Worm (Caenorhabditis elegans) whole organism, mixed stage, embryonic: ENCODE results near the gene glo-4.
A peak's percentile ranks its signal among the peaks of the same experiment; 100 is the strongest.

Experiments used
- M03D4.4 ChIP-seq: sonication (generic microtip); optimal IDR thresholded peaks from 2 replicates; lab custom pipeline; 2017; ENCODE audit warnings: mild to moderate bottlenecking, missing genetic modification characterization, missing compliant biosample characterization
- bed-3 ChIP-seq: fragments of 200-800 bp; sonication (Bioruptor generic); optimal IDR thresholded peaks from 3 replicates; lab custom pipeline; 2018; ENCODE audit warnings: mild to moderate bottlenecking, missing genetic modification characterization, moderate library complexity, missing compliant biosample characterization
- blmp-1 ChIP-seq: fragments of 150-350 bp; optimal IDR thresholded peaks from 2 replicates; lab custom pipeline; 2014; ENCODE audit warnings: missing biosample characterization, missing genetic modification characterization
- ceh-39 ChIP-seq: fragments of 150-350 bp; optimal IDR thresholded peaks from 2 replicates; lab custom pipeline; 2014; ENCODE audit warnings: missing biosample characterization, missing genetic modification characterization
- ceh-43 ChIP-seq: fragments of 200-800 bp; sonication (Bioruptor generic); optimal IDR thresholded peaks from 2 replicates; lab custom pipeline; 2018; ENCODE audit warnings: mild to moderate bottlenecking, missing genetic modification characterization, moderate library complexity, missing compliant biosample characterization
- ceh-83 ChIP-seq: fragments of 200-800 bp; sonication (Bioruptor generic); optimal IDR thresholded peaks from 2 replicates; lab custom pipeline; 2018; ENCODE audit warnings: mild to moderate bottlenecking, missing genetic modification characterization, missing compliant biosample characterization
- ces-1 ChIP-seq: fragments of 150-350 bp; optimal IDR thresholded peaks from 2 replicates; lab custom pipeline; 2014; ENCODE audit warnings: missing biosample characterization, missing genetic modification reagents, missing genetic modification characterization
- cnd-1 ChIP-seq: fragments of 200-800 bp; sonication (Bioruptor generic); optimal IDR thresholded peaks from 2 replicates; lab custom pipeline; 2018; ENCODE audit warnings: mild to moderate bottlenecking, missing genetic modification characterization, missing compliant biosample characterization
- drap-1 ChIP-seq: fragments of 200-800 bp; sonication (Bioruptor generic); optimal IDR thresholded peaks from 3 replicates; lab custom pipeline; 2018; ENCODE audit warnings: mild to moderate bottlenecking, missing genetic modification characterization, missing compliant biosample characterization
- flh-1 ChIP-seq: fragments of 200-800 bp; sonication (Bioruptor generic); optimal IDR thresholded peaks from 2 replicates; lab custom pipeline; 2018; ENCODE audit warnings: mild to moderate bottlenecking, missing genetic modification characterization, moderate library complexity, missing compliant biosample characterization
- ham-2 ChIP-seq: fragments of 200-800 bp; sonication (Bioruptor generic); optimal IDR thresholded peaks from 2 replicates; lab custom pipeline; 2018; ENCODE audit warnings: mild to moderate bottlenecking, missing genetic modification characterization, missing compliant biosample characterization
- hlh-1 ChIP-seq: fragments of 150-350 bp; optimal IDR thresholded peaks from 2 replicates; lab custom pipeline; 2014; ENCODE audit warnings: missing biosample characterization, missing genetic modification reagents, missing genetic modification characterization
- lin-13 ChIP-seq: fragments of 150-350 bp; optimal IDR thresholded peaks from 2 replicates; lab custom pipeline; 2014; ENCODE audit warnings: missing biosample characterization, missing genetic modification characterization
- lin-32 ChIP-seq: fragments of 200-800 bp; sonication (Bioruptor generic); optimal IDR thresholded peaks from 2 replicates; lab custom pipeline; 2018; ENCODE audit warnings: mild to moderate bottlenecking, missing genetic modification characterization, missing compliant biosample characterization
- lsy-2 ChIP-seq: fragments of 150-350 bp; optimal IDR thresholded peaks from 2 replicates; lab custom pipeline; 2014; ENCODE audit warnings: missing biosample characterization, missing genetic modification characterization
- mab-5 ChIP-seq: fragments of 150-350 bp; optimal IDR thresholded peaks from 2 replicates; lab custom pipeline; 2014; ENCODE audit warnings: missing biosample characterization, missing genetic modification characterization
- mls-2 ChIP-seq: sonication (generic microtip); optimal IDR thresholded peaks from 2 replicates; lab custom pipeline; 2016; ENCODE audit warnings: mild to moderate bottlenecking, missing genetic modification characterization, moderate library complexity, missing compliant biosample characterization
- nhr-12 ChIP-seq: fragments of 150-350 bp; optimal IDR thresholded peaks from 2 replicates; lab custom pipeline; 2014; ENCODE audit warnings: missing biosample characterization, missing genetic modification characterization
- nhr-2 ChIP-seq: fragments of 150-350 bp; optimal IDR thresholded peaks from 2 replicates; lab custom pipeline; 2014; ENCODE audit warnings: missing biosample characterization, missing genetic modification characterization
- nhr-28 ChIP-seq: fragments of 150-350 bp; optimal IDR thresholded peaks from 2 replicates; lab custom pipeline; 2014; ENCODE audit warnings: missing biosample characterization, missing genetic modification characterization
- nhr-76 ChIP-seq: sonication (generic microtip); optimal IDR thresholded peaks from 2 replicates; lab custom pipeline; 2017; ENCODE audit warnings: missing biosample characterization, missing genetic modification characterization
- pha-4 ChIP-seq: fragments of 150-350 bp; optimal IDR thresholded peaks from 2 replicates; lab custom pipeline; 2018; ENCODE audit warnings: missing biosample characterization, missing genetic modification reagents, missing genetic modification characterization
- sem-2 ChIP-seq: fragments of 200-800 bp; sonication (Bioruptor generic); optimal IDR thresholded peaks from 2 replicates; lab custom pipeline; 2018; ENCODE audit warnings: mild to moderate bottlenecking, missing genetic modification characterization, missing compliant biosample characterization
- snpc-4 ChIP-seq: fragments of 150-350 bp; optimal IDR thresholded peaks from 2 replicates; lab custom pipeline; 2014; ENCODE audit warnings: missing biosample characterization, missing genetic modification characterization
- sptf-1 ChIP-seq: sonication (generic microtip); optimal IDR thresholded peaks from 2 replicates; lab custom pipeline; 2017; ENCODE audit warnings: mild to moderate bottlenecking, missing genetic modification characterization, moderate library complexity, missing compliant biosample characterization
- tbx-8 ChIP-seq: fragments of 200-800 bp; sonication (Bioruptor generic); optimal IDR thresholded peaks from 2 replicates; lab custom pipeline; 2018; ENCODE audit warnings: mild to moderate bottlenecking, missing genetic modification characterization, moderate library complexity, missing compliant biosample characterization
- unc-120 ChIP-seq: sonication (generic microtip); optimal IDR thresholded peaks from 2 replicates; lab custom pipeline; 2017; ENCODE audit warnings: missing genetic modification characterization, missing compliant biosample characterization; ENCODE audit not compliant: poor library complexity, severe bottlenecking
- unc-39 ChIP-seq: fragments of 150-350 bp; optimal IDR thresholded peaks from 2 replicates; lab custom pipeline; 2014; ENCODE audit warnings: missing biosample characterization, missing genetic modification characterization
- unc-62 ChIP-seq: fragments of 150-350 bp; optimal IDR thresholded peaks from 2 replicates; lab custom pipeline; 2014; ENCODE audit warnings: missing biosample characterization, missing genetic modification reagents, missing genetic modification characterization
- zip-8 ChIP-seq: fragments of 150-350 bp; optimal IDR thresholded peaks from 2 replicates; lab custom pipeline; 2014; ENCODE audit warnings: missing biosample characterization, missing genetic modification characterization
- ztf-11 ChIP-seq: fragments of 150-350 bp; optimal IDR thresholded peaks from 2 replicates; lab custom pipeline; 2014; ENCODE audit warnings: missing biosample characterization, missing genetic modification characterization

The glo-4 gene

ce11 chrV:9232296-9232695 lies 10.7 kb downstream of the glo-4 start, which contains the start of gene F07C3.3:
Gene F07C3.3 (minus strand): TSS chrV:9232396.
- no peak for TF ChIP-seq zip-8 (tag; lab: Kevin White, UChicago)
- no peak for TF ChIP-seq nhr-28 (tag; lab: Kevin White, UChicago)
- TF ChIP-seq nhr-2: no peak
- TF ChIP-seq lin-13 (tag; lab: Kevin White, UChicago): no peak
- TF ChIP-seq ham-2 (GFP tag; lab: Kevin White, UChicago): no peak
- no peak for TF ChIP-seq ceh-83 (GFP tag; lab: Kevin White, UChicago)
- no peak for TF ChIP-seq pha-4
- TF ChIP-seq drap-1 (GFP tag; lab: Kevin White, UChicago): no peak
- no peak for TF ChIP-seq mls-2 (tag; lab: Kevin White, UChicago)
- TF ChIP-seq ztf-11 (tag; lab: Kevin White, UChicago): no peak
- TF ChIP-seq blmp-1: no peak
- no peak for TF ChIP-seq ceh-43
- no peak for TF ChIP-seq lin-32 (GFP tag; lab: Kevin White, UChicago)
- TF ChIP-seq nhr-12 (tag; lab: Kevin White, UChicago): no peak
- TF ChIP-seq lsy-2 (tag; lab: Kevin White, UChicago): no peak
- TF ChIP-seq snpc-4 (tag; lab: Kevin White, UChicago): no peak
- TF ChIP-seq sem-2: no peak
- TF ChIP-seq unc-39 (tag; lab: Kevin White, UChicago): no peak
- TF ChIP-seq tbx-8 (GFP tag; lab: Kevin White, UChicago): no peak

DNA sequence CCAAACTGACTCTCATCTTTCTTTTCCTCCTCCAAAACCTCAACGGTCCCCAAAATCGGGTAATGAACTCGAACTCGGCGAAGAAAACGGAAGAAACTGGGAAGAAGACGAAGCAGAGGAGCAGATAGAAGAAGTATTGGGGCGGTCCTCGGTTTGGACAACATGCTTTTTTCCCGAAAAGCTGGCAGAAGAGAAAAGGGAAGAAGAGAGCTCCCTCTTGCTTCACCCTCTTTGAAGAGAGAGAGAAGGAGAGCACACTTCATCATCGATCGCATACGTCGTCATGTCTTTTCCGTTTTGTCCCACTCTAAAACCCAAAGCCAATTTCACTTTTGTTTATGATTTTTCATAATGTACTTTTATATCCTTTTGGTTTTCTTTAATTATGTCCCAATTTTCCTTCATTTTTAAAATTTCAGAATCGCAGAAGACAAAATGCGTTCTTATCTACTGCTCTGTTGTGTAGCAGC lies 17.3 kb downstream of the glo-4 start, which contains the start of gene F07C3.2:
Gene F07C3.2, plus strand, starts transcription at position 420 of the 470 bp plus-strand sequence.
- TF ChIP-seq nhr-2 (no peak), ces-1 (GFP tag; lab: Kevin White, UChicago) (peak; percentile 51), blmp-1 (no peak)

ce11 chrV:9224981-9225380 lies 18.0 kb downstream of the glo-4 start:
- TF ChIP-seq zip-8 (tag; lab: Kevin White, UChicago) (no peak), bed-3 (GFP tag; lab: Kevin White, UChicago) (no peak), ceh-83 (GFP tag; lab: Kevin White, UChicago) (no peak), cnd-1 (tag; lab: Kevin White, UChicago) (no peak), flh-1 (GFP tag; lab: Kevin White, UChicago) (no peak), lsy-2 (tag; lab: Kevin White, UChicago) (no peak), nhr-76 (no peak), ztf-11 (tag; lab: Kevin White, UChicago) (no peak), tbx-8 (GFP tag; lab: Kevin White, UChicago) (no peak), mls-2 (tag; lab: Kevin White, UChicago) (no peak), sem-2 (no peak), nhr-28 (tag; lab: Kevin White, UChicago) (no peak), lin-32 (GFP tag; lab: Kevin White, UChicago) (no peak), ceh-39 (tag; lab: Kevin White, UChicago) (no peak), drap-1 (GFP tag; lab: Kevin White, UChicago) (no peak), hlh-1 (tag; lab: Kevin White, UChicago) (no peak), unc-39 (tag; lab: Kevin White, UChicago) (no peak), snpc-4 (tag; lab: Kevin White, UChicago) (no peak)

DNA sequence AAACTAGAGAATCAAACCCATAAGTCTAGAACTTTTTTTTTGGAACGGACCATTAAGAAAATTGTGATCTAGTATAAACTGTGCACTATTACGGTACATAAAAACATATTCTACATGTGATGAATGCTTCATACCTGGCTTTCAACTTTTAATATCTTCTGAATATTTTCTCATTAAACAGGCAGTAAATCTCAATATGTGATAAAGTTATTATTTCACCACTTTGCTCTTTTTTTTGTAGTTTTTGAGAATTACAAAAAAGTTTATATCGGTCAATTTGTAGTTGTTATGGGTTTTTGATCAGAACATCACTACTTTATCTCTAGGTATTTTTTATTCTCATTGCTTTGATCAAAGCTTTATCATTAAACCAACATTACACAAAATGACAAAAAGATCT lies 18.6 kb downstream of the glo-4 start:
- no peak for TF ChIP-seq ham-2 (GFP tag; lab: Kevin White, UChicago)
- no peak for TF ChIP-seq hlh-1 (tag; lab: Kevin White, UChicago)
- TF ChIP-seq M03D4.4 (tag; lab: Kevin White, UChicago): no peak
- no peak for TF ChIP-seq bed-3 (GFP tag; lab: Kevin White, UChicago)
- no peak for TF ChIP-seq blmp-1
- TF ChIP-seq sptf-1: no peak
- no peak for TF ChIP-seq unc-62 (GFP tag; lab: Kevin White, UChicago)
- no peak for TF ChIP-seq ceh-39 (tag; lab: Kevin White, UChicago)

- TF ChIP-seq hlh-1 (tag; lab: Kevin White, UChicago): no peak
- no peak for TF ChIP-seq zip-8 (tag; lab: Kevin White, UChicago)
- TF ChIP-seq pha-4: no peak
- TF ChIP-seq nhr-2: no peak
- no peak for TF ChIP-seq lsy-2 (tag; lab: Kevin White, UChicago)
- TF ChIP-seq unc-120 (tag; lab: Kevin White, UChicago): no peak
- no peak for TF ChIP-seq tbx-8 (GFP tag; lab: Kevin White, UChicago)
- no peak for TF ChIP-seq M03D4.4 (tag; lab: Kevin White, UChicago)
- TF ChIP-seq ztf-11 (tag; lab: Kevin White, UChicago): no peak
- TF ChIP-seq mls-2 (tag; lab: Kevin White, UChicago): no peak
- no peak for TF ChIP-seq mab-5 (tag; lab: Kevin White, UChicago)
- TF ChIP-seq flh-1 (GFP tag; lab: Kevin White, UChicago): no peak
- TF ChIP-seq lin-32 (GFP tag; lab: Kevin White, UChicago): no peak
- TF ChIP-seq blmp-1: no peak
- TF ChIP-seq sem-2: no peak
- TF ChIP-seq drap-1 (GFP tag; lab: Kevin White, UChicago): no peak
- no peak for TF ChIP-seq bed-3 (GFP tag; lab: Kevin White, UChicago)
- TF ChIP-seq nhr-76: no peak
- TF ChIP-seq nhr-12 (tag; lab: Kevin White, UChicago): no peak
- TF ChIP-seq unc-39 (tag; lab: Kevin White, UChicago): no peak
Observed at ce11 chrV:9222819-9223218, 20.2 kb downstream of the glo-4 start.
